Fruit fly (Drosophila melanogaster) whole organism, embryonic: ENCODE data around the gene PolD2.

ENCODE experiments used
- Adf1 ChIP-seq: fragments of 200-800 bp; sonication (Bioruptor generic); IDR thresholded peaks from 2 replicates; pipeline ENCODE4 v1.3.6; 2022; ENCODE audit warnings: missing biosample characterization, missing genetic modification characterization
- Atf-2 ChIP-seq: fragments of 200-800 bp; sonication (Bioruptor generic); optimal IDR thresholded peaks from 2 replicates; lab custom pipeline; 2016; ENCODE audit warnings: missing biosample characterization, missing genetic modification characterization
- Blimp-1 ChIP-seq: fragments of 200-800 bp; sonication (Bioruptor generic); optimal IDR thresholded peaks from 3 replicates; lab custom pipeline; 2018; ENCODE audit warnings: missing biosample characterization, missing genetic modification characterization, mild to moderate bottlenecking, moderate library complexity, missing genetic modification reagents
- BtbVII ChIP-seq: fragments of 200-800 bp; sonication (Bioruptor generic); optimal IDR thresholded peaks from 3 replicates; lab custom pipeline; 2017; ENCODE audit warnings: missing biosample characterization, mild to moderate bottlenecking, missing genetic modification characterization
- CG10462 ChIP-seq: fragments of 200-800 bp; sonication (Bioruptor generic); optimal IDR thresholded peaks from 2 replicates; lab custom pipeline; 2016; ENCODE audit warnings: missing biosample characterization, missing genetic modification characterization
- CG10565 ChIP-seq: fragments of 200-800 bp; sonication (Bioruptor generic); optimal IDR thresholded peaks from 3 replicates; lab custom pipeline; 2016; ENCODE audit warnings: missing biosample characterization, mild to moderate bottlenecking, missing genetic modification characterization
- CG11093 ChIP-seq: fragments of 200-800 bp; sonication (Bioruptor generic); IDR thresholded peaks from 3 replicates; pipeline ENCODE4 v1.3.6; 2022; ENCODE audit warnings: missing biosample characterization, missing genetic modification characterization
- CG11456 ChIP-seq: fragments of 200-800 bp; sonication (Bioruptor generic); IDR thresholded peaks from 3 replicates; pipeline ENCODE4 v1.3.6; 2022; ENCODE audit warnings: missing biosample characterization, missing genetic modification characterization
- CG11696 ChIP-seq: fragments of 200-800 bp; sonication (Bioruptor generic); IDR thresholded peaks from 2 replicates; pipeline ENCODE4 v1.3.6; 2022; ENCODE audit warnings: missing biosample characterization, missing genetic modification characterization
- CG14860 ChIP-seq: fragments of 200-800 bp; sonication (Bioruptor generic); IDR thresholded peaks from 3 replicates; pipeline ENCODE4 v1.3.6; 2022; ENCODE audit warnings: missing biosample characterization, missing genetic modification characterization; ENCODE audit not compliant: partially characterized antibody
- CG16815 ChIP-seq: fragments of 200-800 bp; sonication (Bioruptor generic); optimal IDR thresholded peaks from 3 replicates; lab custom pipeline; 2017; ENCODE audit warnings: missing biosample characterization, mild to moderate bottlenecking, missing genetic modification characterization
- CG17802 ChIP-seq: fragments of 200-800 bp; sonication (Bioruptor generic); optimal IDR thresholded peaks from 2 replicates; lab custom pipeline; 2018; ENCODE audit warnings: missing biosample characterization, mild to moderate bottlenecking, missing genetic modification characterization, moderate library complexity
- CG32772 ChIP-seq: fragments of 200-800 bp; sonication (Bioruptor generic); IDR thresholded peaks from 2 replicates; pipeline ENCODE4 v1.3.6; 2022; ENCODE audit warnings: missing biosample characterization, missing genetic modification characterization
- CG34422 ChIP-seq: fragments of 200-800 bp; sonication (Bioruptor generic); IDR thresholded peaks from 3 replicates; pipeline ENCODE4 v1.3.6; 2022; ENCODE audit warnings: missing biosample characterization, missing genetic modification characterization
- CG42726 ChIP-seq: fragments of 200-800 bp; sonication (Bioruptor generic); IDR thresholded peaks from 2 replicates; pipeline ENCODE4 v1.3.6; 2022; ENCODE audit warnings: missing biosample characterization, missing genetic modification characterization; ENCODE audit not compliant: partially characterized antibody
- CG5245 ChIP-seq: fragments of 200-800 bp; sonication (Bioruptor generic); optimal IDR thresholded peaks from 3 replicates; lab custom pipeline; 2016; ENCODE audit warnings: missing biosample characterization, missing genetic modification characterization
- CG8281 ChIP-seq: fragments of 200-800 bp; sonication (Bioruptor generic); optimal IDR thresholded peaks from 2 replicates; lab custom pipeline; 2018; ENCODE audit warnings: missing biosample characterization, mild to moderate bottlenecking, missing genetic modification characterization, moderate library complexity
- CG8359 ChIP-seq: fragments of 200-800 bp; sonication (Bioruptor generic); optimal IDR thresholded peaks from 2 replicates; lab custom pipeline; 2017; ENCODE audit warnings: missing biosample characterization, mild to moderate bottlenecking, missing genetic modification characterization, borderline replicate concordance
- CG9817 ChIP-seq: fragments of 200-800 bp; sonication (Bioruptor generic); optimal IDR thresholded peaks from 2 replicates; lab custom pipeline; 2018; ENCODE audit warnings: missing biosample characterization, mild to moderate bottlenecking, missing genetic modification characterization, moderate library complexity
- D19A ChIP-seq: fragments of 200-800 bp; optimal IDR thresholded peaks from 3 replicates; lab custom pipeline; 2019; ENCODE audit warnings: missing biosample characterization, mild to moderate bottlenecking, missing genetic modification characterization, moderate library complexity
- Dbx ChIP-seq: fragments of 200-800 bp; sonication (Bioruptor generic); IDR thresholded peaks from 3 replicates; pipeline ENCODE4 v1.3.6; 2022; ENCODE audit warnings: missing biosample characterization, missing genetic modification characterization
- Dll ChIP-seq: fragments of 200-800 bp; sonication (Bioruptor generic); IDR thresholded peaks from 4 replicates; pipeline ENCODE4 v1.3.6; 2022; ENCODE audit warnings: missing biosample characterization, missing genetic modification characterization; ENCODE audit not compliant: partially characterized antibody
- MTF-1 ChIP-seq: fragments of 200-800 bp; sonication (Bioruptor generic); optimal IDR thresholded peaks from 2 replicates; lab custom pipeline; 2018; ENCODE audit warnings: missing biosample characterization, mild to moderate bottlenecking, missing genetic modification characterization, borderline replicate concordance
- Nf-YC ChIP-seq: fragments of 200-800 bp; optimal IDR thresholded peaks from 3 replicates; lab custom pipeline; 2019; ENCODE audit warnings: missing biosample characterization, mild to moderate bottlenecking, missing genetic modification characterization, moderate library complexity
- Opbp ChIP-seq: fragments of 200-800 bp; sonication (Bioruptor generic); IDR thresholded peaks from 3 replicates; pipeline ENCODE4 v1.3.6; 2022; ENCODE audit warnings: missing biosample characterization, missing genetic modification characterization; ENCODE audit not compliant: partially characterized antibody
- PHDP ChIP-seq: fragments of 200-800 bp; sonication (Bioruptor generic); optimal IDR thresholded peaks from 3 replicates; lab custom pipeline; 2018; ENCODE audit warnings: missing biosample characterization, mild to moderate bottlenecking, missing genetic modification characterization, moderate library complexity
- TFAM ChIP-seq: fragments of 200-800 bp; sonication (Bioruptor generic); optimal IDR thresholded peaks from 2 replicates; lab custom pipeline; 2017; ENCODE audit warnings: missing biosample characterization, missing genetic modification characterization, inconsistent platforms
- Vsx1 ChIP-seq: fragments of 200-800 bp; sonication (Bioruptor generic); optimal IDR thresholded peaks from 2 replicates; lab custom pipeline; 2017; ENCODE audit warnings: missing biosample characterization, mild to moderate bottlenecking, missing genetic modification characterization, missing genetic modification reagents
- ac ChIP-seq: fragments of 200-800 bp; sonication (Bioruptor generic); optimal IDR thresholded peaks from 3 replicates; lab custom pipeline; 2017; ENCODE audit warnings: missing biosample characterization, mild to moderate bottlenecking, missing genetic modification characterization
- cato ChIP-seq: fragments of 200-800 bp; sonication (Bioruptor generic); optimal IDR thresholded peaks from 2 replicates; lab custom pipeline; 2016; ENCODE audit warnings: missing biosample characterization, missing genetic modification characterization, borderline replicate concordance
- cg ChIP-seq: fragments of 200-800 bp; sonication (Bioruptor generic); optimal IDR thresholded peaks from 3 replicates; lab custom pipeline; 2019; ENCODE audit warnings: missing biosample characterization, mild to moderate bottlenecking, missing genetic modification characterization, moderate library complexity
- chif ChIP-seq, 2 experiments: fragments of 200-800 bp; sonication (Bioruptor generic); optimal IDR thresholded peaks; 3 replicates each; lab custom pipeline; 2016; ENCODE audit warnings: missing biosample characterization in 2 of 2, missing genetic modification characterization in 2 of 2
- dmrt99B ChIP-seq: fragments of 200-800 bp; sonication (Bioruptor generic); optimal IDR thresholded peaks from 2 replicates; lab custom pipeline; 2018; ENCODE audit warnings: missing biosample characterization, mild to moderate bottlenecking, missing genetic modification characterization, moderate library complexity
- exex ChIP-seq: fragments of 200-800 bp; sonication (Bioruptor generic); optimal IDR thresholded peaks from 4 replicates; lab custom pipeline; 2018; ENCODE audit warnings: missing biosample characterization, mild to moderate bottlenecking, missing genetic modification characterization, moderate library complexity
- fd64A ChIP-seq: fragments of 200-800 bp; sonication (Bioruptor generic); optimal IDR thresholded peaks from 3 replicates; lab custom pipeline; 2018; ENCODE audit warnings: missing biosample characterization, mild to moderate bottlenecking, missing genetic modification characterization
- gce ChIP-seq: fragments of 200-800 bp; sonication (Bioruptor generic); IDR thresholded peaks from 3 replicates; pipeline ENCODE4 v1.3.6; 2022; ENCODE audit warnings: missing biosample characterization, missing genetic modification characterization
- knrl ChIP-seq: fragments of 200-800 bp; sonication (Bioruptor generic); IDR thresholded peaks from 3 replicates; pipeline ENCODE4 v1.3.6; 2022; ENCODE audit warnings: missing biosample characterization, missing genetic modification characterization; ENCODE audit not compliant: partially characterized antibody
- nerfin-2 ChIP-seq: fragments of 200-800 bp; sonication (Bioruptor generic); IDR thresholded peaks from 2 replicates; pipeline ENCODE4 v1.3.6; 2022; ENCODE audit warnings: missing biosample characterization, missing genetic modification characterization; ENCODE audit not compliant: partially characterized antibody
- odd ChIP-seq: fragments of 200-800 bp; sonication (Bioruptor generic); optimal IDR thresholded peaks from 2 replicates; lab custom pipeline; 2017; ENCODE audit warnings: missing biosample characterization, mild to moderate bottlenecking, missing genetic modification characterization
- otp ChIP-seq: fragments of 200-800 bp; sonication (Bioruptor generic); IDR thresholded peaks from 3 replicates; pipeline ENCODE4, ENCODE4 v1.3.6; 2022; ENCODE audit warnings: missing biosample characterization, missing genetic modification characterization
- psq ChIP-seq: fragments of 200-800 bp; sonication (Bioruptor generic); optimal IDR thresholded peaks from 2 replicates; lab custom pipeline; 2017; ENCODE audit warnings: missing biosample characterization, missing genetic modification characterization
- ro ChIP-seq: fragments of 200-800 bp; sonication (Bioruptor generic); IDR thresholded peaks from 2 replicates; pipeline ENCODE4 v1.3.6; 2022; ENCODE audit warnings: missing biosample characterization, missing genetic modification characterization
- sug ChIP-seq: fragments of 200-800 bp; optimal IDR thresholded peaks from 2 replicates; lab custom pipeline; 2019; ENCODE audit warnings: missing biosample characterization, mild to moderate bottlenecking, missing genetic modification characterization, moderate library complexity
- twi ChIP-seq: fragments of 200-800 bp; optimal IDR thresholded peaks from 2 replicates; lab custom pipeline; 2019; ENCODE audit warnings: missing biosample characterization, mild to moderate bottlenecking, missing genetic modification characterization, moderate library complexity
- unc-4 ChIP-seq: fragments of 200-800 bp; sonication (Bioruptor generic); IDR thresholded peaks from 2 replicates; pipeline ENCODE4 v1.3.6; 2022; ENCODE audit warnings: missing biosample characterization, missing genetic modification characterization; ENCODE audit not compliant: partially characterized antibody
- vnd ChIP-seq: fragments of 200-800 bp; sonication (Bioruptor generic); IDR thresholded peaks from 3 replicates; pipeline ENCODE4 v1.3.6; 2022; ENCODE audit warnings: missing biosample characterization, missing genetic modification characterization; ENCODE audit not compliant: partially characterized antibody
- z ChIP-seq: fragments of 200-800 bp; sonication (Bioruptor generic); IDR thresholded peaks from 3 replicates; pipeline ENCODE4 v1.3.6; 2022; ENCODE audit warnings: missing biosample characterization, missing genetic modification characterization

PolD2 gene

dm6 chr3L:1794164-1794942 is 18.9 kb downstream of the PolD2 start (continued):
- peak; percentile 95 for TF ChIP-seq Vsx1
- no peak for TF ChIP-seq CG9817
- no peak for TF ChIP-seq chif (GFP tag; optimal IDR thresholded peaks at IDR 0.05; lab: Kevin White, UChicago)
- TF ChIP-seq nerfin-2 = no peak
- TF ChIP-seq CG32772 = no peak
- TF ChIP-seq Atf-2 (GFP tag; lab: Kevin White, UChicago) = no peak
- TF ChIP-seq CG10565 (GFP tag; lab: Kevin White, UChicago) = no peak
- peak; percentile 64 for TF ChIP-seq Adf1 (GFP tag; lab: Robert Waterston, UW)
- peak; percentile 57; the same call in 1 of the 3 replicates for TF ChIP-seq otp (GFP tag; lab: Robert Waterston, UW)
- no peak for TF ChIP-seq Blimp-1
- peak; percentile 1 for TF ChIP-seq PHDP (tag; lab: Kevin White, UChicago)
- no peak for TF ChIP-seq CG5245 (GFP tag; lab: Kevin White, UChicago)
- TF ChIP-seq Nf-YC (tag; lab: Kevin White, UChicago) = no peak
- TF ChIP-seq ac (GFP tag; lab: Kevin White, UChicago) = no peak
- 0 out of 4 replicates have a peak, but pooled peaks have one; percentile 23 for TF ChIP-seq Dll (GFP tag; lab: Robert Waterston, UW)
- TF ChIP-seq cato (GFP tag; lab: Kevin White, UChicago) = no peak
- no peak for TF ChIP-seq dmrt99B
- TF ChIP-seq sug (tag; lab: Kevin White, UChicago) = peak; percentile 86
- no peak for TF ChIP-seq TFAM
- TF ChIP-seq z (GFP tag; lab: Robert Waterston, UW) = no peak
- TF ChIP-seq gce (GFP tag; lab: Robert Waterston, UW) = no peak
- 0 out of 2 replicates have a peak, but pooled peaks have one; percentile 28 for TF ChIP-seq unc-4 (GFP tag; lab: Robert Waterston, UW)
- no peak for TF ChIP-seq Opbp (GFP tag; lab: Robert Waterston, UW)
- peak; percentile 79 for TF ChIP-seq BtbVII (GFP tag; lab: Kevin White, UChicago)
- TF ChIP-seq CG34422 (GFP tag; lab: Robert Waterston, UW) = peak; percentile 63; the same call in 2 of the 3 replicates
- no peak for TF ChIP-seq CG17802
- TF ChIP-seq Dbx (GFP tag; lab: Robert Waterston, UW) = peak; percentile 61; the same call in 1 of the 3 replicates
- peak; percentile 44 for TF ChIP-seq MTF-1 (GFP tag; lab: Kevin White, UChicago)
- no peak for TF ChIP-seq fd64A (GFP tag; lab: Kevin White, UChicago)
- no peak for TF ChIP-seq CG8359
- no peak for TF ChIP-seq D19A (tag; lab: Kevin White, UChicago)
- TF ChIP-seq CG16815 (GFP tag; lab: Kevin White, UChicago) = no peak
- no peak for TF ChIP-seq ro (GFP tag; lab: Robert Waterston, UW)
- no peak for TF ChIP-seq psq
- TF ChIP-seq exex (tag; lab: Kevin White, UChicago) = peak; percentile 92
- TF ChIP-seq CG11093 (GFP tag; lab: Robert Waterston, UW) = no peak
- TF ChIP-seq odd (GFP tag; lab: Kevin White, UChicago) = no peak
- peak; percentile 26; the same call in 1 of the 3 replicates for TF ChIP-seq CG11456 (GFP tag; lab: Robert Waterston, UW)
- TF ChIP-seq CG8281 (tag; lab: Kevin White, UChicago) = no peak
- TF ChIP-seq twi = no peak
- TF ChIP-seq cg (GFP tag; lab: Kevin White, UChicago) = peak; percentile 88
- peak; percentile 36; the same call in 1 of the 3 replicates for TF ChIP-seq knrl (GFP tag; lab: Robert Waterston, UW)
- TF ChIP-seq CG42726 (GFP tag; lab: Robert Waterston, UW) = no peak
- no peak for TF ChIP-seq CG14860 (GFP tag; lab: Robert Waterston, UW)
- TF ChIP-seq CG11696 (GFP tag; lab: Robert Waterston, UW) = 0 out of 2 replicates have a peak, but pooled peaks have one; percentile 16
- no peak for TF ChIP-seq CG10462 (GFP tag; lab: Kevin White, UChicago)
- 0 out of 3 replicates have a peak, but pooled peaks have one; percentile 14 for TF ChIP-seq vnd (GFP tag; lab: Robert Waterston, UW)
